Worm (Caenorhabditis elegans): ENCODE results near the gene Y37E11AM.2.

Y37E11AM.2 gene

ce11 chrIV:3698201-3698600 is 27.1 kb downstream of the Y37E11AM.2 start, which contains the start of gene Y37E11AL.2:
Gene Y37E11AL.2, plus strand, starts transcription at chrIV:3698501.
- no peak for TF ChIP-seq W03F9.2 (tag; optimal IDR thresholded peaks at IDR 0.05)
- TF ChIP-seq him-1 (tag; optimal IDR thresholded peaks at IDR 0.05): no peak
- no peak for TF ChIP-seq dao-5 (tag; optimal IDR thresholded peaks at IDR 0.05)

- no peak for TF ChIP-seq W03F9.2 (tag; optimal IDR thresholded peaks at IDR 0.05)
Observed at ce11 chrIV:3694638-3695037, 30.6 kb downstream of the Y37E11AM.2 start, which contains the start of the genes taf-6.2 and Y37E11AL.3. Gene taf-6.2, minus strand, starts transcription at chrIV:3694733. Gene Y37E11AL.3, plus strand, starts transcription at chrIV:3694935.

ce11 chrIV:3688050-3688449 is 37.2 kb downstream of the Y37E11AM.2 start:
- TF ChIP-seq dao-5 (tag; optimal IDR thresholded peaks at IDR 0.05): no peak
- TF ChIP-seq him-1 (tag; optimal IDR thresholded peaks at IDR 0.05): no peak
- TF ChIP-seq W03F9.2 (tag; optimal IDR thresholded peaks at IDR 0.05): no peak

- TF ChIP-seq W03F9.2 (tag; optimal IDR thresholded peaks at IDR 0.05) (no peak), dao-5 (tag; optimal IDR thresholded peaks at IDR 0.05) (no peak), him-1 (tag; optimal IDR thresholded peaks at IDR 0.05) (no peak)
Observed at ce11 chrIV:3686765-3687164, 38.5 kb downstream of the Y37E11AM.2 start, which contains the start of gene map-1. Gene map-1, minus strand, starts transcription at chrIV:3686865.

- TF ChIP-seq W03F9.2 (tag; optimal IDR thresholded peaks at IDR 0.05) (no peak), him-1 (tag; optimal IDR thresholded peaks at IDR 0.05) (no peak), dao-5 (tag; optimal IDR thresholded peaks at IDR 0.05) (no peak)
Observed at ce11 chrIV:3686260-3686659, 39.0 kb downstream of the Y37E11AM.2 start.

ce11 chrIV:3681763-3682162 is 43.5 kb downstream of the Y37E11AM.2 start:
- no peak for TF ChIP-seq dao-5 (tag; optimal IDR thresholded peaks at IDR 0.05)
- TF ChIP-seq W03F9.2 (tag; optimal IDR thresholded peaks at IDR 0.05): no peak
- TF ChIP-seq him-1 (tag; optimal IDR thresholded peaks at IDR 0.05): no peak

Measured in whole organism, L4/young adult.